Worm (Caenorhabditis elegans): ENCODE data around the gene C52E2.3.

DNA sequence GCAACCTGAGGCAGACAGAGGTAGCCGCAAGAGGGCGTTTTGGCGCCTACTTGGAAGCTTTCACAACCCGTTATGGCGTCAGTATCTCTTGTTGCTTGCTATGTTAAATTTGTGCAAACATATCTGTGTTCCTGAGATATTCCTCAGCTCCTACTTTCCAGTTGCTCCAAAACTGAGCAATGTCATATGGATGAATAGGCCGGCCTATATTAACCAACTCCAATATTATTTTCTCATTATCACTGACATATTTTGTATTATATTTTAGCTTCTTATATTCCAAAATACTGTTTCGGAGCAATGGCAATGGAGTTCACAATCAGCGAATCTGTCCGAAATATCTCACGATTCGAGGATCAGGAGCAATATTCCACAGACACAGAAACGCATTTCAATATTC lies 24.6 kb downstream of the C52E2.3 start, which contains the start of gene math-13:
- no peak for TF ChIP-seq skn-1 (tag; optimal IDR thresholded peaks at IDR 0.05)
- no peak for TF ChIP-seq ceh-82 (tag; optimal IDR thresholded peaks at IDR 0.05)
- TF ChIP-seq unc-39 (tag; optimal IDR thresholded peaks at IDR 0.05) = no peak
- no peak for TF ChIP-seq ztf-4 (tag; optimal IDR thresholded peaks at IDR 0.05)
- no peak for TF ChIP-seq nhr-11 (tag; optimal IDR thresholded peaks at IDR 0.05)
- no peak for TF ChIP-seq pqm-1 (tag; optimal IDR thresholded peaks at IDR 0.05)
- TF ChIP-seq ztf-11 (tag; optimal IDR thresholded peaks at IDR 0.05) = no peak
- TF ChIP-seq ZK546.5 (tag; optimal IDR thresholded peaks at IDR 0.05) = no peak
- TF ChIP-seq egl-27 (tag; optimal IDR thresholded peaks at IDR 0.05) = no peak
- TF ChIP-seq zag-1 (tag; optimal IDR thresholded peaks at IDR 0.05) = no peak
- TF ChIP-seq nhr-28 (tag; optimal IDR thresholded peaks at IDR 0.05) = no peak
- no peak for TF ChIP-seq lin-15B (tag; optimal IDR thresholded peaks at IDR 0.05)
- TF ChIP-seq aly-2 (tag; optimal IDR thresholded peaks at IDR 0.05) = no peak
- no peak for TF ChIP-seq mdl-1 (tag; optimal IDR thresholded peaks at IDR 0.05)
